Worm (Caenorhabditis elegans) whole organism, L4 larva: ENCODE data around the gene acp-2.

Source experiments
- F10B5.3 ChIP-seq: sonication (generic microtip); optimal IDR thresholded peaks from 2 replicates; lab custom pipeline; 2016; ENCODE audit warnings: mild to moderate bottlenecking, missing genetic modification characterization, missing compliant biosample characterization
- F49E8.2 ChIP-seq: sonication (generic microtip); optimal IDR thresholded peaks from 2 replicates; lab custom pipeline; 2016; ENCODE audit warnings: missing compliant biosample characterization, mild to moderate bottlenecking, missing genetic modification characterization, borderline replicate concordance
- T26A8.4 ChIP-seq: fragments of 200-800 bp; sonication (Bioruptor generic); IDR thresholded peaks from 2 replicates; pipeline ENCODE4 v1.3.6; 2022; ENCODE audit warnings: missing genetic modification characterization, missing compliant biosample characterization
- Y48G9A.11 ChIP-seq: fragments of 200-800 bp; sonication (Bioruptor generic); IDR thresholded peaks from 2 replicates; pipeline ENCODE4 v1.3.6; 2022; ENCODE audit warnings: missing genetic modification reagents, missing genetic modification characterization, missing compliant biosample characterization
- Y75B8A.6 ChIP-seq: fragments of 200-800 bp; sonication (Bioruptor generic); IDR thresholded peaks from 2 replicates; pipeline ENCODE4 v1.3.6; 2022; ENCODE audit warnings: missing genetic modification reagents, missing genetic modification characterization, missing compliant biosample characterization
- ZK337.2 ChIP-seq: fragments of 200-800 bp; sonication (Bioruptor generic); IDR thresholded peaks from 2 replicates; pipeline ENCODE4 v1.3.6; 2022; ENCODE audit warnings: missing genetic modification reagents, missing genetic modification characterization, missing compliant biosample characterization
- aha-1 ChIP-seq: fragments of 150-350 bp; peaks from one replicate; lab custom pipeline; 2014; ENCODE audit warnings: missing biosample characterization, missing genetic modification characterization
- aly-2 ChIP-seq: sonication (generic microtip); optimal IDR thresholded peaks from 2 replicates; lab custom pipeline; 2018; ENCODE audit warnings: missing biosample characterization, missing genetic modification characterization
- ceh-20 ChIP-seq: fragments of 200-800 bp; sonication (Bioruptor generic); IDR thresholded peaks from 2 replicates; pipeline ENCODE4 v1.3.6; 2022; ENCODE audit warnings: missing genetic modification reagents, missing genetic modification characterization, missing compliant biosample characterization
- ceh-62 ChIP-seq: sonication (generic microtip); optimal IDR thresholded peaks from 2 replicates; lab custom pipeline; 2017; ENCODE audit warnings: missing biosample characterization, missing genetic modification characterization
- ceh-82 ChIP-seq: sonication (generic microtip); optimal IDR thresholded peaks from 2 replicates; lab custom pipeline; 2017; ENCODE audit warnings: missing biosample characterization, missing genetic modification characterization
- daf-8 ChIP-seq: fragments of 200-800 bp; sonication (Bioruptor generic); IDR thresholded peaks from 2 replicates; pipeline ENCODE4 v1.3.6; 2022; ENCODE audit warnings: missing genetic modification characterization, missing compliant biosample characterization
- dmd-6 ChIP-seq: fragments of 200-800 bp; sonication (Bioruptor generic); IDR thresholded peaks from 2 replicates; pipeline ENCODE4 v1.3.6; 2022; ENCODE audit warnings: missing genetic modification reagents, missing genetic modification characterization, missing compliant biosample characterization
- dpl-1 ChIP-seq: fragments of 150-350 bp; optimal IDR thresholded peaks from 2 replicates; lab custom pipeline; 2014; ENCODE audit warnings: missing biosample characterization, missing genetic modification reagents, missing genetic modification characterization
- duxl-1 ChIP-seq: sonication (generic microtip); optimal IDR thresholded peaks from 2 replicates; lab custom pipeline; 2016; ENCODE audit warnings: mild to moderate bottlenecking, missing genetic modification characterization, moderate library complexity, missing compliant biosample characterization; ENCODE audit not compliant: poor library complexity
- dve-1 ChIP-seq: sonication (generic microtip); optimal IDR thresholded peaks from 2 replicates; lab custom pipeline; 2017; ENCODE audit warnings: antibody characterized with exemption, mild to moderate bottlenecking, missing genetic modification characterization, missing compliant biosample characterization; ENCODE audit not compliant: insufficient read depth
- egl-43 ChIP-seq: fragments of 200-800 bp; sonication (Bioruptor generic); IDR thresholded peaks from 2 replicates; pipeline ENCODE4 v1.3.6; 2022; ENCODE audit warnings: missing genetic modification reagents, missing genetic modification characterization, missing compliant biosample characterization
- gei-8 ChIP-seq: fragments of 200-800 bp; sonication (Bioruptor generic); optimal IDR thresholded peaks from 2 replicates; lab custom pipeline; 2018; ENCODE audit warnings: mild to moderate bottlenecking, missing genetic modification characterization, missing compliant biosample characterization
- hif-1 ChIP-seq, 2 experiments: sonication (generic microtip); optimal IDR thresholded peaks; 2 replicates each; lab custom pipeline; 2016 to 2017; ENCODE audit warnings: missing compliant biosample characterization in 2 of 2, missing genetic modification characterization in 2 of 2, missing genetic modification reagents in 2 of 2, missing genotype in 2 of 2, mild to moderate bottlenecking in 1 of 2
- hlh-11 ChIP-seq: fragments of 200-800 bp; sonication (Bioruptor generic); optimal IDR thresholded peaks from 2 replicates; lab custom pipeline; 2018; ENCODE audit warnings: mild to moderate bottlenecking, missing genetic modification characterization, missing compliant biosample characterization
- hlh-30 ChIP-seq: sonication (generic microtip); optimal IDR thresholded peaks from 2 replicates; lab custom pipeline; 2017; ENCODE audit warnings: antibody characterized with exemption, mild to moderate bottlenecking, missing genetic modification characterization, missing compliant biosample characterization; ENCODE audit not compliant: insufficient read depth
- hmg-1.1 ChIP-seq: fragments of 200-800 bp; sonication (Bioruptor generic); IDR thresholded peaks from 2 replicates; pipeline ENCODE4 v1.3.6; 2022; ENCODE audit warnings: missing genetic modification reagents, missing genetic modification characterization, missing compliant biosample characterization
- lin-29 ChIP-seq: fragments of 200-800 bp; sonication (Bioruptor generic); IDR thresholded peaks from 2 replicates; pipeline ENCODE4 v1.3.6; 2022; ENCODE audit warnings: missing genetic modification reagents, missing genetic modification characterization, missing compliant biosample characterization
- lin-38 ChIP-seq: fragments of 200-800 bp; sonication (Bioruptor generic); IDR thresholded peaks from 2 replicates; pipeline ENCODE4 v1.3.6; 2022; ENCODE audit warnings: missing genetic modification reagents, missing genetic modification characterization, missing compliant biosample characterization
- lsy-2 ChIP-seq, 2 experiments: fragments of 150-350 bp in 1 of 2; sonication (generic microtip) in 1 of 2; optimal IDR thresholded peaks; 2 replicates each; lab custom pipeline; 2014 to 2017; ENCODE audit warnings: missing biosample characterization in 2 of 2, missing genetic modification characterization in 2 of 2
- madf-5 ChIP-seq, 2 experiments: fragments of 200-800 bp; sonication (Bioruptor generic); IDR thresholded peaks; 2 replicates each; pipeline ENCODE4 v1.3.6; 2022; ENCODE audit warnings: missing compliant biosample characterization in 2 of 2, missing genetic modification characterization in 2 of 2
- mdl-1 ChIP-seq, 2 experiments: fragments of 150-350 bp in 1 of 2; sonication (generic microtip) in 1 of 2; optimal IDR thresholded peaks; 2 replicates each; lab custom pipeline; 2014 to 2017; ENCODE audit warnings: missing biosample characterization in 2 of 2, missing genetic modification characterization in 2 of 2
- mep-1 ChIP-seq: fragments of 150-350 bp; sonication (generic microtip); optimal IDR thresholded peaks from 3 replicates; lab custom pipeline; 2014; ENCODE audit warnings: missing biosample characterization, missing genetic modification characterization
- mes-2 ChIP-seq: sonication (generic microtip); optimal IDR thresholded peaks from 2 replicates; lab custom pipeline; 2016; ENCODE audit warnings: missing genotype, mild to moderate bottlenecking, missing genetic modification characterization, missing compliant biosample characterization; ENCODE audit not compliant: poor library complexity, severe bottlenecking
- mxl-2 ChIP-seq: fragments of 200-800 bp; sonication (Bioruptor generic); conservative IDR thresholded peaks from 2 replicates; pipeline ENCODE4 v1.3.6; 2022; ENCODE audit warnings: missing genetic modification reagents, missing genetic modification characterization, missing compliant biosample characterization
- mxl-3 ChIP-seq: fragments of 200-800 bp; sonication (Bioruptor generic); optimal IDR thresholded peaks from 2 replicates; lab custom pipeline; 2018; ENCODE audit warnings: mild to moderate bottlenecking, missing genetic modification characterization, missing compliant biosample characterization
- nhr-10 ChIP-seq: fragments of 150-350 bp; optimal IDR thresholded peaks from 2 replicates; lab custom pipeline; 2014; ENCODE audit warnings: missing biosample characterization, missing genetic modification characterization
- nhr-11 ChIP-seq: fragments of 150-350 bp; optimal IDR thresholded peaks from 2 replicates; lab custom pipeline; 2014; ENCODE audit warnings: missing biosample characterization, missing genetic modification characterization
- nhr-111 ChIP-seq: fragments of 200-800 bp; sonication (Bioruptor generic); optimal IDR thresholded peaks from 2 replicates; lab custom pipeline; 2018; ENCODE audit warnings: mild to moderate bottlenecking, missing genetic modification characterization, missing compliant biosample characterization
- nhr-28 ChIP-seq: fragments of 150-350 bp; optimal IDR thresholded peaks from 2 replicates; lab custom pipeline; 2014; ENCODE audit warnings: missing biosample characterization, missing genetic modification characterization
- nhr-42 ChIP-seq: fragments of 200-800 bp; sonication (Bioruptor generic); IDR thresholded peaks from 2 replicates; pipeline ENCODE4 v1.3.6; 2022; ENCODE audit warnings: missing genetic modification characterization, missing compliant biosample characterization
- nhr-6 ChIP-seq: fragments of 150-350 bp; optimal IDR thresholded peaks from 2 replicates; lab custom pipeline; 2014; ENCODE audit warnings: missing biosample characterization, missing genetic modification characterization
- pha-4 ChIP-seq, 2 experiments: fragments of 150-350 bp in 1 of 2; fragments of 200-800 bp in 1 of 2; sonication (Bioruptor generic) in 1 of 2; IDR thresholded peaks in 1 of 2; optimal IDR thresholded peaks in 1 of 2; 2 replicates each; pipeline versions ENCODE4 v1.3.6 to Lab custom; 2014 to 2022; ENCODE audit warnings: missing genetic modification characterization in 2 of 2, missing genetic modification reagents in 2 of 2, missing biosample characterization in 1 of 2, missing compliant biosample characterization in 1 of 2
- pqm-1 ChIP-seq: sonication (generic microtip); optimal IDR thresholded peaks from 2 replicates; lab custom pipeline; 2017; ENCODE audit warnings: missing biosample characterization, missing genetic modification characterization
- rbr-2 ChIP-seq: sonication (generic microtip); optimal IDR thresholded peaks from 2 replicates; lab custom pipeline; 2016; ENCODE audit warnings: missing genotype, missing genetic modification characterization, missing compliant biosample characterization
- saeg-2 ChIP-seq: fragments of 200-800 bp; sonication (Bioruptor generic); IDR thresholded peaks from 2 replicates; pipeline ENCODE4 v1.3.6; 2022; ENCODE audit warnings: missing genetic modification reagents, missing genetic modification characterization, missing compliant biosample characterization
- skn-1 ChIP-seq: fragments of 150-350 bp; optimal IDR thresholded peaks from 2 replicates; lab custom pipeline; 2014; ENCODE audit warnings: missing biosample characterization, missing genetic modification characterization
- snpc-1.2 ChIP-seq: fragments of 200-800 bp; sonication (Bioruptor generic); IDR thresholded peaks from 2 replicates; pipeline ENCODE4 v1.3.6; 2022; ENCODE audit warnings: missing genetic modification reagents, missing genetic modification characterization, missing compliant biosample characterization
- snpc-4 ChIP-seq: fragments of 150-350 bp; optimal IDR thresholded peaks from 2 replicates; lab custom pipeline; 2014; ENCODE audit warnings: missing biosample characterization, missing genetic modification characterization
- spr-1 ChIP-seq: sonication (generic microtip); optimal IDR thresholded peaks from 2 replicates; lab custom pipeline; 2016; ENCODE audit warnings: mild to moderate bottlenecking, missing genetic modification characterization, missing compliant biosample characterization
- spr-3 ChIP-seq: fragments of 200-800 bp; sonication (Bioruptor generic); optimal IDR thresholded peaks from 2 replicates; lab custom pipeline; 2018; ENCODE audit warnings: mild to moderate bottlenecking, missing genetic modification characterization, missing compliant biosample characterization
- unc-62 ChIP-seq, 3 experiments: fragments of 150-350 bp in 1 of 3; sonication (generic microtip); optimal IDR thresholded peaks in 2 of 3; peaks in 1 of 3; 1 replicate in 1 of 3; 2 replicates in 2 of 3; lab custom pipeline; 2014 to 2017; ENCODE audit warnings: missing biosample characterization in 3 of 3, missing genetic modification characterization in 3 of 3, missing genetic modification reagents in 3 of 3, missing genotype in 1 of 3
- ztf-7 ChIP-seq: fragments of 150-350 bp; optimal IDR thresholded peaks from 2 replicates; lab custom pipeline; 2014; ENCODE audit warnings: missing biosample characterization, missing genetic modification characterization

acp-2 gene

ce11 chrII:8442176-8442575 is 10.3 kb upstream of the acp-2 start:
- TF ChIP-seq rbr-2 (tag; lab: Kevin White, UChicago) (peak; percentile 32), ztf-7 (tag; lab: Kevin White, UChicago) (no peak), spr-3 (no peak), pha-4 (GFP tag; IDR thresholded peaks at IDR 0.05; lab: Robert Waterston, UW) (no peak), pha-4 (tag; optimal IDR thresholded peaks at IDR 0.05; lab: Kevin White, UChicago) (no peak), mep-1 (peak; percentile 48), dpl-1 (GFP tag; lab: Kevin White, UChicago) (peak; percentile 57), Y48G9A.11 (GFP tag; lab: Robert Waterston, UW) (peak; percentile 6; the same call in 1 of the 2 replicates), mes-2 (peak; percentile 69), ceh-20 (GFP tag; lab: Robert Waterston, UW) (0 out of 2 replicates have a peak, but pooled peaks have one; percentile 12), aly-2 (tag; lab: Kevin White, UChicago) (no peak), hmg-1.1 (GFP tag; lab: Robert Waterston, UW) (peak; percentile 48), F10B5.3 (no peak), unc-62 (GFP tag; optimal IDR thresholded peaks at IDR 0.05 in 1 of 2; lab: Kevin White, UChicago) (no peak), unc-62 (tag; optimal IDR thresholded peaks at IDR 0.05; lab: Kevin White, UChicago) (no peak), hif-1 (tag; optimal IDR thresholded peaks at IDR 0.05; lab: Kevin White, UChicago) (peak in 1 of 2 experiments; percentile 5), lin-38 (GFP tag; lab: Robert Waterston, UW) (peak; percentile 60), dmd-6 (peak; percentile 9; the same call in 1 of the 2 replicates), mxl-2 (GFP tag; lab: Robert Waterston, UW) (no peak), dve-1 (tag; lab: Kevin White, UChicago) (peak; percentile 46), hlh-30 (peak; percentile 48), T26A8.4 (GFP tag; lab: Robert Waterston, UW) (peak; percentile 23; the same call in 1 of the 2 replicates), duxl-1 (peak; percentile 39), hlh-11 (tag; lab: Kevin White, UChicago) (peak; percentile 26), nhr-28 (tag; lab: Kevin White, UChicago) (peak; percentile 74), lsy-2 (tag; optimal IDR thresholded peaks at IDR 0.05; lab: Kevin White, UChicago) (peak in 1 of 2 experiments; percentile 91)
- TF ChIP-seq, all 104 proteins: peak for 17

DNA sequence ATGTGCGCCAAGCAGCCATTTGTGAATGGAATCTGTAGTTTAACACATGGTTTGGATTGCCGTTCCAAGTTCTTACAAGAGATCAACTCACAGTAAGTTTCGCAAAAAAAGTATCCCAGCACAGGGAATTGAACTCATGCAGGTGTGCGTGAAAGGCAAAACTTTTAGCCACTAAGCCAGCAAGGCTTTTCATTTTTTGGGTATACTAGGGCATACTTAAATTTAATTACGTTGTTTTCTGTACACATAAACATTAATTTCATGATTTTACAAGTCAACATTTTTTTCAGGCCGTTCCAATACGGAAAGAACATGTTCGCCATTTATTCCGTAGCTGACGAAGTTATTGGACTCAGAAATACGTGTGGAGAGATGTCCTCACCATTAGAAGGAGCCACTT is 9.7 kb upstream of the acp-2 start:
- no peak for TF ChIP-seq nhr-11 (tag; lab: Kevin White, UChicago)
- TF ChIP-seq F49E8.2, result peak; percentile 59
- no peak for TF ChIP-seq ceh-82 (tag; lab: Kevin White, UChicago)
- peak; percentile 31; the same call in 1 of the 2 replicates for TF ChIP-seq saeg-2 (GFP tag; lab: Robert Waterston, UW)
- TF ChIP-seq egl-43 (GFP tag; lab: Robert Waterston, UW), result peak; percentile 93
- peak; percentile 50 for TF ChIP-seq mxl-3
- peak; percentile 7; the same call in 1 of the 2 replicates for TF ChIP-seq lin-29
- TF ChIP-seq nhr-42 (GFP tag; lab: Robert Waterston, UW), result peak; percentile 82; the same call in 1 of the 2 replicates
- TF ChIP-seq pqm-1 (tag; lab: Kevin White, UChicago), result no peak
- TF ChIP-seq daf-8 (GFP tag; lab: Robert Waterston, UW), result peak; percentile 72; the same call in 1 of the 2 replicates
- peak; percentile 87 for TF ChIP-seq aha-1
- TF ChIP-seq ceh-62 (tag; lab: Kevin White, UChicago), result no peak
- TF ChIP-seq hlh-30, result no peak
- TF ChIP-seq nhr-10, result no peak
- TF ChIP-seq dve-1 (tag; lab: Kevin White, UChicago), result no peak
- peak; percentile 85 for TF ChIP-seq snpc-1.2 (GFP tag; lab: Robert Waterston, UW)
- TF ChIP-seq Y75B8A.6 (GFP tag; lab: Robert Waterston, UW), result peak; percentile 82; the same call in 1 of the 2 replicates
- peak; percentile 75 for TF ChIP-seq nhr-111 (GFP tag; lab: Kevin White, UChicago)
- peak; percentile 85 for TF ChIP-seq lin-38 (GFP tag; lab: Robert Waterston, UW)
- peak; percentile 84 for TF ChIP-seq spr-1
- 0 out of 2 replicates have a peak, but pooled peaks have one; percentile 25 for TF ChIP-seq ZK337.2
- TF ChIP-seq nhr-6 (tag; lab: Kevin White, UChicago), result no peak
- peak; percentile 78 for TF ChIP-seq gei-8 (GFP tag; lab: Kevin White, UChicago)
- no peak for TF ChIP-seq snpc-4 (tag; lab: Kevin White, UChicago)
- peak; percentile 72 to 77; a peak in 3 of 4 replicates for TF ChIP-seq madf-5 (GFP tag; IDR thresholded peaks at IDR 0.05; lab: Robert Waterston, UW)
- peak; percentile 20; the same call in 1 of the 2 replicates for TF ChIP-seq dmd-6
- TF ChIP-seq mdl-1 (tag; optimal IDR thresholded peaks at IDR 0.05; lab: Kevin White, UChicago), result no peak
- TF ChIP-seq duxl-1, result peak; percentile 80
- TF ChIP-seq skn-1 (tag; lab: Kevin White, UChicago), result no peak
